Worm (Caenorhabditis elegans): ENCODE measurements around the gene F53H8.3.

F53H8.3 gene

ce11 chrX:949466-949865 lies 11.1 kb downstream of the F53H8.3 start:
- TF ChIP-seq aly-2 (tag; optimal IDR thresholded peaks at IDR 0.05) (no peak), ztf-7 (tag; optimal IDR thresholded peaks at IDR 0.05) (peak; percentile 82), tra-1 (GFP tag; IDR thresholded peaks at IDR 0.05) (peak; percentile 75), hlh-11 (tag; optimal IDR thresholded peaks at IDR 0.05) (peak; percentile 87), daf-12 (tag; optimal IDR thresholded peaks at IDR 0.05) (no peak), nhr-77 (tag; optimal IDR thresholded peaks at IDR 0.05) (peak; percentile 74), lsy-2 (tag; optimal IDR thresholded peaks at IDR 0.05) (peak; percentile 81 to 88), mxl-3 (GFP tag; optimal IDR thresholded peaks at IDR 0.05) (peak; percentile 86), ceh-44 (GFP tag; IDR thresholded peaks at IDR 0.05) (0 out of 2 replicates have a peak, but pooled peaks have one; percentile 9), nhr-10 (tag; optimal IDR thresholded peaks at IDR 0.05) (no peak), jun-1 (tag; optimal IDR thresholded peaks at IDR 0.05) (no peak), arid-1 (GFP tag; conservative IDR thresholded peaks at IDR 0.05) (peak; percentile 68), mes-2 (tag; optimal IDR thresholded peaks at IDR 0.05; ENCODE audit: poor library complexity, severe bottlenecking) (peak; percentile 73), ceh-20 (GFP tag; IDR thresholded peaks at IDR 0.05) (peak; percentile 82), ZK546.5 (tag; optimal IDR thresholded peaks at IDR 0.05) (peak in 1 of 2 experiments; percentile 11), aha-1 (tag) (peak; percentile 98), ceh-32 (tag; optimal IDR thresholded peaks at IDR 0.05; ENCODE audit: poor library complexity) (peak; percentile 40), zip-2 (tag; optimal IDR thresholded peaks at IDR 0.05) (no peak), zag-1 (tag; optimal IDR thresholded peaks at IDR 0.05) (peak; percentile 68), sdz-12 (GFP tag; optimal IDR thresholded peaks at IDR 0.05) (no peak), cey-2 (tag; optimal IDR thresholded peaks at IDR 0.05; ENCODE audit: borderline replicate concordance, insufficient read depth) (no peak), nhr-111 (GFP tag; optimal IDR thresholded peaks at IDR 0.05) (no peak), unc-130 (GFP tag; optimal IDR thresholded peaks at IDR 0.05) (no peak), lin-38 (GFP tag; IDR thresholded peaks at IDR 0.05) (peak; percentile 59), zfp-2 (tag; optimal IDR thresholded peaks at IDR 0.05) (no peak), mep-1 (tag; optimal IDR thresholded peaks at IDR 0.05) (peak; percentile 96), madf-9 (GFP tag; conservative IDR thresholded peaks at IDR 0.05) (peak; percentile 77), snpc-4 (tag; optimal IDR thresholded peaks at IDR 0.05) (peak; percentile 11), ztf-11 (tag; optimal IDR thresholded peaks at IDR 0.05) (no peak), egl-27 (tag; optimal IDR thresholded peaks at IDR 0.05) (no peak), daf-19 (GFP tag; conservative IDR thresholded peaks at IDR 0.05) (no peak), skn-1 (tag; optimal IDR thresholded peaks at IDR 0.05) (no peak), lin-13 (GFP tag; optimal IDR thresholded peaks at IDR 0.05) (peak; percentile 82), nhr-237 (tag; optimal IDR thresholded peaks at IDR 0.05) (no peak), F44E2.7 (GFP tag; IDR thresholded peaks at IDR 0.05) (no peak), Y48G9A.11 (GFP tag; IDR thresholded peaks at IDR 0.05) (no peak), lim-7 (GFP tag; IDR thresholded peaks at IDR 0.05) (0 out of 2 replicates have a peak, but pooled peaks have one; percentile 46), saeg-2 (GFP tag; IDR thresholded peaks at IDR 0.05) (peak; percentile 82; the same call in 1 of the 2 replicates), dmd-6 (GFP tag; IDR thresholded peaks at IDR 0.05) (peak; percentile 51; the same call in 1 of the 2 replicates), nhr-76 (tag; optimal IDR thresholded peaks at IDR 0.05) (no peak), fkh-10 (GFP tag; optimal IDR thresholded peaks at IDR 0.05) (peak; percentile 93), T20F7.1 (GFP tag; optimal IDR thresholded peaks at IDR 0.05) (peak; percentile 80), nhr-42 (GFP tag; IDR thresholded peaks at IDR 0.05) (no peak), lin-39 (tag; optimal IDR thresholded peaks at IDR 0.05) (no peak), D1046.2 (GFP tag; IDR thresholded peaks at IDR 0.05) (no peak), F10B5.3 (tag; optimal IDR thresholded peaks at IDR 0.05) (no peak), ceh-28 (tag; optimal IDR thresholded peaks at IDR 0.05) (no peak), nhr-11 (tag; optimal IDR thresholded peaks at IDR 0.05) (peak; percentile 94), lir-3 (tag; optimal IDR thresholded peaks at IDR 0.05) (no peak), nhr-102 (tag; optimal IDR thresholded peaks at IDR 0.05) (peak; percentile 69), F49E8.2 (tag; optimal IDR thresholded peaks at IDR 0.05; ENCODE audit: borderline replicate concordance) (no peak), lin-29 (GFP tag; IDR thresholded peaks at IDR 0.05) (no peak), nhr-6 (tag; optimal IDR thresholded peaks at IDR 0.05) (no peak)

Data from whole organism, L4 larva.